Worm (Caenorhabditis elegans): ENCODE data around the gene C06A8.6.

- no peak for TF ChIP-seq T22C8.4 (GFP tag; IDR thresholded peaks at IDR 0.05)
- TF ChIP-seq ztf-29 (GFP tag; IDR thresholded peaks at IDR 0.05): no peak
- no peak for TF ChIP-seq tab-1 (GFP tag; IDR thresholded peaks at IDR 0.05)
- no peak for TF ChIP-seq ref-1 (GFP tag; conservative IDR thresholded peaks at IDR 0.05)
- TF ChIP-seq med-1 (GFP tag; optimal IDR thresholded peaks at IDR 0.05; ENCODE audit: insufficient read depth): no peak
- no peak for TF ChIP-seq flt-1 (GFP tag; IDR thresholded peaks at IDR 0.05)
Observed at ce11 chrII:7778273-7778672, 6.0 kb downstream of the C06A8.6 start.
